Worm (Caenorhabditis elegans) whole organism, L1 larva: ENCODE data around the gene lin-48.
A peak's percentile ranks its signal among the peaks of the same experiment; 100 is the strongest.

Experiments
- C04F5.9 ChIP-seq: sonication (generic microtip); optimal IDR thresholded peaks from 2 replicates; lab custom pipeline; 2016; ENCODE audit warnings: missing genetic modification characterization, missing compliant biosample characterization
- F16B12.6 ChIP-seq: fragments of 150-350 bp; optimal IDR thresholded peaks from 2 replicates; lab custom pipeline; 2014; ENCODE audit warnings: missing biosample characterization, missing genetic modification characterization
- alr-1 ChIP-seq: fragments of 200-800 bp; sonication (Bioruptor generic); optimal IDR thresholded peaks from 2 replicates; lab custom pipeline; 2018; ENCODE audit warnings: borderline replicate concordance, mild to moderate bottlenecking, missing genetic modification characterization, missing compliant biosample characterization
- aly-2 ChIP-seq: fragments of 150-350 bp; optimal IDR thresholded peaks from 2 replicates; lab custom pipeline; 2014; ENCODE audit warnings: missing biosample characterization, missing genetic modification characterization
- ceh-8 ChIP-seq: fragments of 200-800 bp; sonication (Bioruptor generic); optimal IDR thresholded peaks from 2 replicates; lab custom pipeline; 2018; ENCODE audit warnings: mild to moderate bottlenecking, missing genetic modification characterization, moderate library complexity, missing compliant biosample characterization
- ces-1 ChIP-seq: fragments of 150-350 bp; optimal IDR thresholded peaks from 2 replicates; lab custom pipeline; 2014; ENCODE audit warnings: missing biosample characterization, missing genetic modification reagents, missing genetic modification characterization
- dpl-1 ChIP-seq, 3 experiments: fragments of 150-350 bp in 2 of 3; sonication (generic microtip) in 1 of 3; optimal IDR thresholded peaks; 2 replicates each; lab custom pipeline; 2014 to 2017; ENCODE audit warnings: missing biosample characterization in 3 of 3, missing genetic modification characterization in 3 of 3, missing genetic modification reagents in 3 of 3
- efl-1 ChIP-seq, 4 experiments: fragments of 150-350 bp; optimal IDR thresholded peaks in 3 of 4; peaks in 1 of 4; 1 replicate in 1 of 4; 2 replicates in 3 of 4; lab custom pipeline; 2014; ENCODE audit warnings: missing biosample characterization in 2 of 4, missing genetic modification characterization in 2 of 4, missing genetic modification reagents in 2 of 4
- egl-13 ChIP-seq: sonication (generic microtip); optimal IDR thresholded peaks from 2 replicates; lab custom pipeline; 2016; ENCODE audit warnings: missing genotype, missing genetic modification reagents, missing genetic modification characterization, missing compliant biosample characterization
- fkh-10 ChIP-seq: sonication (generic microtip); optimal IDR thresholded peaks from 2 replicates; lab custom pipeline; 2017; ENCODE audit warnings: missing biosample characterization, missing genetic modification reagents, missing genetic modification characterization
- fkh-4 ChIP-seq: sonication (generic microtip); optimal IDR thresholded peaks from 2 replicates; lab custom pipeline; 2016; ENCODE audit warnings: missing compliant biosample characterization, missing genetic modification characterization, borderline replicate concordance
- grh-1 ChIP-seq: fragments of 200-800 bp; sonication (Bioruptor generic); IDR thresholded peaks from 2 replicates; pipeline ENCODE4 v1.3.6; 2022; ENCODE audit warnings: missing genetic modification reagents, missing genetic modification characterization, missing compliant biosample characterization
- hlh-17 ChIP-seq: fragments of 200-800 bp; sonication (Bioruptor generic); optimal IDR thresholded peaks from 2 replicates; lab custom pipeline; 2018; ENCODE audit warnings: missing genetic modification characterization, mild to moderate bottlenecking, missing compliant biosample characterization, moderate library complexity, borderline replicate concordance
- hlh-4 ChIP-seq: sonication (generic microtip); optimal IDR thresholded peaks from 2 replicates; lab custom pipeline; 2016; ENCODE audit warnings: mild to moderate bottlenecking, missing genetic modification characterization, missing compliant biosample characterization
- lin-14 ChIP-seq: fragments of 200-800 bp; sonication (Bioruptor generic); optimal IDR thresholded peaks from 2 replicates; lab custom pipeline; 2018; ENCODE audit warnings: mild to moderate bottlenecking, missing genetic modification characterization, moderate library complexity, missing compliant biosample characterization
- lin-35 ChIP-seq, 2 experiments: fragments of 150-350 bp; optimal IDR thresholded peaks; 2 replicates each; lab custom pipeline; 2014; ENCODE audit warnings: missing biosample characterization in 2 of 2, missing genetic modification characterization in 2 of 2, missing genetic modification reagents in 2 of 2
- lir-3 ChIP-seq: sonication (generic microtip); optimal IDR thresholded peaks from 2 replicates; lab custom pipeline; 2016; ENCODE audit warnings: mild to moderate bottlenecking, missing genetic modification characterization, moderate library complexity, missing compliant biosample characterization; ENCODE audit not compliant: poor library complexity
- lsy-2 ChIP-seq, 2 experiments: fragments of 150-350 bp; optimal IDR thresholded peaks; 2 replicates each; lab custom pipeline; 2014; ENCODE audit warnings: missing biosample characterization in 2 of 2, missing genetic modification characterization in 2 of 2
- mab-9 ChIP-seq: fragments of 200-800 bp; sonication (Bioruptor generic); IDR thresholded peaks from 2 replicates; pipeline ENCODE4 v1.3.6; 2022; ENCODE audit warnings: missing genetic modification reagents, missing genetic modification characterization, missing compliant biosample characterization
- mdl-1 ChIP-seq, 2 experiments: fragments of 150-350 bp; optimal IDR thresholded peaks; 2 replicates each; lab custom pipeline; 2014 to 2017; ENCODE audit warnings: missing biosample characterization in 2 of 2, missing genetic modification characterization in 2 of 2, inconsistent platforms in 1 of 2
- nhr-12 ChIP-seq: sonication (generic microtip); optimal IDR thresholded peaks from 2 replicates; lab custom pipeline; 2017; ENCODE audit warnings: missing biosample characterization, missing genetic modification characterization
- nhr-237 ChIP-seq: fragments of 150-350 bp; optimal IDR thresholded peaks from 2 replicates; lab custom pipeline; 2014; ENCODE audit warnings: missing biosample characterization, missing genetic modification characterization
- nhr-28 ChIP-seq: fragments of 150-350 bp; optimal IDR thresholded peaks from 2 replicates; lab custom pipeline; 2014; ENCODE audit warnings: missing biosample characterization, missing genetic modification characterization
- nhr-71 ChIP-seq: sonication (generic microtip); optimal IDR thresholded peaks from 2 replicates; lab custom pipeline; 2016; ENCODE audit warnings: mild to moderate bottlenecking, missing genetic modification characterization, moderate library complexity, missing compliant biosample characterization
- nhr-84 ChIP-seq: sonication (generic microtip); optimal IDR thresholded peaks from 2 replicates; lab custom pipeline; 2017; ENCODE audit warnings: missing biosample characterization, missing genetic modification characterization
- nhr-85 ChIP-seq: sonication (generic microtip); peaks from one replicate; lab custom pipeline; 2016; ENCODE audit warnings: missing genetic modification characterization, inconsistent platforms, missing compliant biosample characterization
- nhr-90 ChIP-seq: sonication (generic microtip); optimal IDR thresholded peaks from 2 replicates; lab custom pipeline; 2016; ENCODE audit warnings: mild to moderate bottlenecking, missing genetic modification characterization, missing compliant biosample characterization; ENCODE audit not compliant: poor library complexity
- pqm-1 ChIP-seq: sonication (generic microtip); optimal IDR thresholded peaks from 3 replicates; lab custom pipeline; 2017; ENCODE audit warnings: missing biosample characterization, missing genetic modification characterization
- rnt-1 ChIP-seq: sonication (generic microtip); optimal IDR thresholded peaks from 2 replicates; lab custom pipeline; 2016; ENCODE audit warnings: mild to moderate bottlenecking, missing genetic modification characterization, moderate library complexity, missing compliant biosample characterization
- snpc-4 ChIP-seq: fragments of 150-350 bp; optimal IDR thresholded peaks from 2 replicates; lab custom pipeline; 2014; ENCODE audit warnings: missing biosample characterization, missing genetic modification characterization
- snu-23 ChIP-seq: sonication (generic microtip); optimal IDR thresholded peaks from 2 replicates; lab custom pipeline; 2016; ENCODE audit warnings: missing genetic modification characterization, missing compliant biosample characterization
- sptf-1 ChIP-seq: fragments of 150-350 bp; optimal IDR thresholded peaks from 2 replicates; lab custom pipeline; 2014; ENCODE audit warnings: missing biosample characterization, missing genetic modification characterization
- sup-37 ChIP-seq: fragments of 200-800 bp; sonication (Bioruptor generic); optimal IDR thresholded peaks from 2 replicates; lab custom pipeline; 2018; ENCODE audit warnings: mild to moderate bottlenecking, missing genetic modification characterization, missing compliant biosample characterization
- tlp-1 ChIP-seq: fragments of 150-350 bp; optimal IDR thresholded peaks from 2 replicates; lab custom pipeline; 2014; ENCODE audit warnings: missing biosample characterization, missing genetic modification characterization
- unc-98 ChIP-seq: fragments of 200-800 bp; sonication (Bioruptor generic); IDR thresholded peaks from 2 replicates; pipeline ENCODE4 v1.3.6; 2022; ENCODE audit warnings: missing genetic modification characterization, missing compliant biosample characterization
- zip-4 ChIP-seq: fragments of 200-800 bp; sonication (Bioruptor generic); optimal IDR thresholded peaks from 2 replicates; lab custom pipeline; 2018; ENCODE audit warnings: mild to moderate bottlenecking, missing genetic modification characterization, moderate library complexity, missing compliant biosample characterization
- ztf-4 ChIP-seq: fragments of 150-350 bp; optimal IDR thresholded peaks from 2 replicates; lab custom pipeline; 2014; ENCODE audit warnings: missing biosample characterization, missing genetic modification characterization

lin-48 gene

ce11 chrIII:3786427-3786935 is 41.2 kb downstream of the lin-48 start, which contains the start of gene acy-3 (continued):
- TF ChIP-seq nhr-71 (tag; lab: Kevin White, UChicago) (peak; percentile 85), lin-14 (peak; percentile 78), nhr-84 (tag; lab: Kevin White, UChicago) (no peak), alr-1 (tag; lab: Kevin White, UChicago) (no peak), snpc-4 (tag; lab: Kevin White, UChicago) (no peak), mdl-1 (tag; optimal IDR thresholded peaks at IDR 0.05; lab: Kevin White, UChicago) (peak in 1 of 2 experiments; percentile 30), ces-1 (no peak), pqm-1 (tag; lab: Kevin White, UChicago) (no peak), lir-3 (tag; lab: Kevin White, UChicago) (no peak), tlp-1 (tag; lab: Kevin White, UChicago) (no peak), aly-2 (tag; lab: Kevin White, UChicago) (no peak)

- TF ChIP-seq ces-1 = no peak
- peak; percentile 7 for TF ChIP-seq lin-14
- TF ChIP-seq nhr-28 (tag; lab: Kevin White, UChicago) = no peak
- TF ChIP-seq fkh-10 (GFP tag; lab: Kevin White, UChicago) = no peak
- no peak for TF ChIP-seq egl-13 (tag; lab: Kevin White, UChicago)
- no peak for TF ChIP-seq zip-4 (GFP tag; lab: Kevin White, UChicago)
- no peak for TF ChIP-seq mab-9 (GFP tag; lab: Robert Waterston, UW)
- no peak for TF ChIP-seq nhr-237 (tag; lab: Kevin White, UChicago)
- TF ChIP-seq hlh-4 (tag; lab: Kevin White, UChicago) = no peak
- no peak for TF ChIP-seq grh-1
- no peak for TF ChIP-seq rnt-1 (tag; lab: Kevin White, UChicago)
- TF ChIP-seq sup-37 (GFP tag; lab: Kevin White, UChicago) = no peak
- peak; percentile 63 for TF ChIP-seq ceh-8 (GFP tag; lab: Kevin White, UChicago)
- TF ChIP-seq F16B12.6 (tag; lab: Kevin White, UChicago) = no peak
- no peak for TF ChIP-seq fkh-4 (tag; lab: Kevin White, UChicago)
- peak; percentile 7 for TF ChIP-seq ztf-4
- no peak for TF ChIP-seq nhr-90 (tag; lab: Kevin White, UChicago)
- no peak for TF ChIP-seq unc-98 (GFP tag; lab: Robert Waterston, UW)
- no peak for TF ChIP-seq efl-1 (optimal IDR thresholded peaks at IDR 0.05; lab: Kevin White, UChicago)
- TF ChIP-seq efl-1 (GFP tag; optimal IDR thresholded peaks at IDR 0.05 in 1 of 2; lab: Kevin White, UChicago) = peak in 1 of 2 experiments; percentile 51
- TF ChIP-seq lsy-2 (tag; optimal IDR thresholded peaks at IDR 0.05; lab: Kevin White, UChicago) = peak in 1 of 2 experiments; percentile 5
- no peak for TF ChIP-seq dpl-1 (GFP tag; optimal IDR thresholded peaks at IDR 0.05; lab: Kevin White, UChicago)
- TF ChIP-seq sptf-1 = no peak
- no peak for TF ChIP-seq tlp-1 (tag; lab: Kevin White, UChicago)
- no peak for TF ChIP-seq nhr-12 (tag; lab: Kevin White, UChicago)
- peak; percentile 55 for TF ChIP-seq nhr-85
These were observed 44.6 kb downstream of the lin-48 start for ce11 chrIII:3789688-3790371.

ce11 chrIII:3790855-3791254 is 45.6 kb downstream of the lin-48 start:
- peak; percentile 17 to 38 for TF ChIP-seq lin-35 (GFP tag; optimal IDR thresholded peaks at IDR 0.05; lab: Kevin White, UChicago)
- TF ChIP-seq C04F5.9 (tag; lab: Kevin White, UChicago) = no peak
- peak in 2 of 3 experiments; percentile 50 to 67 for TF ChIP-seq dpl-1 (GFP tag; optimal IDR thresholded peaks at IDR 0.05; lab: Kevin White, UChicago)
- no peak for TF ChIP-seq snu-23 (GFP tag; lab: Kevin White, UChicago)
- TF ChIP-seq hlh-4 (tag; lab: Kevin White, UChicago) = no peak
- no peak for TF ChIP-seq hlh-17 (GFP tag; lab: Kevin White, UChicago)
- peak in 1 of 2 experiments; percentile 34 for TF ChIP-seq efl-1 (optimal IDR thresholded peaks at IDR 0.05; lab: Kevin White, UChicago)
- peak; percentile 71 to 83 for TF ChIP-seq efl-1 (GFP tag; optimal IDR thresholded peaks at IDR 0.05 in 1 of 2; lab: Kevin White, UChicago)
